Fruit fly (Drosophila melanogaster) whole organism, embryonic: ENCODE results near the gene CG6431.

Source experiments
- Atf3 ChIP-seq: fragments of 200-800 bp; sonication (Bioruptor generic); optimal IDR thresholded peaks from 3 replicates; lab custom pipeline; 2016; ENCODE audit warnings: missing biosample characterization, missing genetic modification characterization
- Awh ChIP-seq: fragments of 200-800 bp; sonication (Bioruptor generic); IDR thresholded peaks from 2 replicates; pipeline ENCODE4, ENCODE4 v1.3.6; 2022; ENCODE audit warnings: missing biosample characterization, missing genetic modification characterization
- Bdp1 ChIP-seq: fragments of 200-800 bp; sonication (Bioruptor generic); optimal IDR thresholded peaks from 3 replicates; lab custom pipeline; 2016; ENCODE audit warnings: missing biosample characterization, missing genetic modification characterization
- Bteb2 ChIP-seq: fragments of 200-800 bp; sonication (Bioruptor generic); optimal IDR thresholded peaks from 2 replicates; lab custom pipeline; 2016; ENCODE audit warnings: missing biosample characterization, missing genetic modification characterization
- CG11723 ChIP-seq: fragments of 200-800 bp; sonication (Bioruptor generic); optimal IDR thresholded peaks from 2 replicates; lab custom pipeline; 2017; ENCODE audit warnings: missing biosample characterization, mild to moderate bottlenecking, missing genetic modification characterization
- CG14860 ChIP-seq: fragments of 200-800 bp; sonication (Bioruptor generic); IDR thresholded peaks from 3 replicates; pipeline ENCODE4 v1.3.6; 2022; ENCODE audit warnings: missing biosample characterization, missing genetic modification characterization; ENCODE audit not compliant: partially characterized antibody
- CG15514 ChIP-seq: fragments of 200-800 bp; sonication (Bioruptor generic); optimal IDR thresholded peaks from 3 replicates; lab custom pipeline; 2017; ENCODE audit warnings: missing biosample characterization, missing genetic modification characterization, mild to moderate bottlenecking, moderate library complexity, missing genetic modification reagents
- CG17612 ChIP-seq: fragments of 200-800 bp; sonication (Bioruptor generic); IDR thresholded peaks from 2 replicates; pipeline ENCODE4 v1.3.6; 2022; ENCODE audit warnings: missing biosample characterization, missing genetic modification characterization
- CG18011 ChIP-seq: fragments of 200-800 bp; sonication (Bioruptor generic); optimal IDR thresholded peaks from 2 replicates; lab custom pipeline; 2017; ENCODE audit warnings: missing biosample characterization, missing genetic modification characterization, mild to moderate bottlenecking, moderate library complexity, missing genotype
- CG2875 ChIP-seq: fragments of 200-800 bp; sonication (Bioruptor generic); optimal IDR thresholded peaks from 2 replicates; lab custom pipeline; 2017; ENCODE audit warnings: missing biosample characterization, mild to moderate bottlenecking, missing genetic modification characterization, missing genetic modification reagents
- CG3281 ChIP-seq: fragments of 200-800 bp; sonication (Bioruptor generic); optimal IDR thresholded peaks from 3 replicates; lab custom pipeline; 2017; ENCODE audit warnings: missing biosample characterization, mild to moderate bottlenecking, missing genetic modification characterization
- CG4328 ChIP-seq: fragments of 200-800 bp; sonication (Bioruptor generic); optimal IDR thresholded peaks from 3 replicates; lab custom pipeline; 2017; ENCODE audit warnings: missing biosample characterization, missing genetic modification reagents, missing genetic modification characterization
- CG4360 ChIP-seq: fragments of 200-800 bp; sonication (Bioruptor generic); IDR thresholded peaks from 2 replicates; pipeline ENCODE4 v1.3.6; 2022; ENCODE audit warnings: missing biosample characterization, missing genetic modification characterization
- CG6654 ChIP-seq: fragments of 200-800 bp; sonication (Bioruptor generic); optimal IDR thresholded peaks from 2 replicates; lab custom pipeline; 2017; ENCODE audit warnings: missing biosample characterization, mild to moderate bottlenecking, missing genetic modification characterization
- CG7928 ChIP-seq: fragments of 200-800 bp; sonication (Bioruptor generic); optimal IDR thresholded peaks from 2 replicates; lab custom pipeline; 2017; ENCODE audit warnings: missing biosample characterization, mild to moderate bottlenecking, missing genetic modification characterization
- CG8290 ChIP-seq, 3 experiments: fragments of 200-800 bp; sonication (Bioruptor generic); optimal IDR thresholded peaks; 2 replicates each; lab custom pipeline; 2016 to 2019; ENCODE audit warnings: missing biosample characterization in 3 of 3, missing genetic modification characterization in 3 of 3, mild to moderate bottlenecking in 2 of 3, moderate library complexity in 1 of 3
- CG9876 ChIP-seq: fragments of 200-800 bp; sonication (Bioruptor generic); optimal IDR thresholded peaks from 2 replicates; lab custom pipeline; 2016; ENCODE audit warnings: missing biosample characterization, missing genetic modification characterization
- CTCF ChIP-seq: fragments of 200-800 bp; sonication (Bioruptor generic); optimal IDR thresholded peaks from 2 replicates; lab custom pipeline; 2017; ENCODE audit warnings: missing biosample characterization, mild to moderate bottlenecking, missing genetic modification characterization, moderate library complexity
- Dll ChIP-seq: fragments of 200-800 bp; sonication (Bioruptor generic); IDR thresholded peaks from 4 replicates; pipeline ENCODE4 v1.3.6; 2022; ENCODE audit warnings: missing biosample characterization, missing genetic modification characterization; ENCODE audit not compliant: partially characterized antibody
- Doc3 ChIP-seq: fragments of 200-800 bp; sonication (Bioruptor generic); IDR thresholded peaks from 3 replicates; pipeline ENCODE4 v1.3.6; 2022; ENCODE audit warnings: missing biosample characterization, missing genetic modification characterization; ENCODE audit not compliant: partially characterized antibody
- E2f2 ChIP-seq: fragments of 200-800 bp; sonication (Bioruptor generic); IDR thresholded peaks from 2 replicates; pipeline ENCODE4 v1.3.6; 2022; ENCODE audit warnings: missing biosample characterization, missing genetic modification characterization
- Ets97D ChIP-seq: fragments of 200-800 bp; sonication (Bioruptor generic); optimal IDR thresholded peaks from 3 replicates; lab custom pipeline; 2016; ENCODE audit warnings: missing biosample characterization, missing genetic modification characterization
- Med ChIP-seq: fragments of 200-800 bp; sonication (Bioruptor generic); peaks from one replicate; lab custom pipeline; 2016; ENCODE audit warnings: missing biosample characterization, missing genetic modification characterization, mild to moderate bottlenecking, inconsistent platforms, moderate library complexity
- Mrtf ChIP-seq: fragments of 200-800 bp; sonication (Bioruptor generic); IDR thresholded peaks from 3 replicates; pipeline ENCODE4 v1.3.6; 2022; ENCODE audit warnings: missing biosample characterization, missing genetic modification characterization
- Nf-YB ChIP-seq: fragments of 200-800 bp; sonication (Bioruptor generic); optimal IDR thresholded peaks from 3 replicates; lab custom pipeline; 2019; ENCODE audit warnings: missing biosample characterization, mild to moderate bottlenecking, missing genetic modification characterization, moderate library complexity
- Ravus ChIP-seq: fragments of 200-800 bp; sonication (Bioruptor generic); IDR thresholded peaks from 2 replicates; pipeline ENCODE4 v1.3.6; 2022; ENCODE audit warnings: missing biosample characterization, missing genetic modification characterization
- Scr ChIP-seq: fragments of 200-800 bp; sonication (Bioruptor generic); IDR thresholded peaks from 2 replicates; pipeline ENCODE4 v1.3.6; 2022; ENCODE audit warnings: missing biosample characterization, missing genetic modification characterization; ENCODE audit not compliant: partially characterized antibody
- Side ChIP-seq: fragments of 200-800 bp; sonication (Bioruptor generic); optimal IDR thresholded peaks from 2 replicates; lab custom pipeline; 2016; ENCODE audit warnings: missing biosample characterization, missing genetic modification characterization
- Sox100B ChIP-seq: fragments of 200-800 bp; sonication (Bioruptor generic); optimal IDR thresholded peaks from 3 replicates; lab custom pipeline; 2018; ENCODE audit warnings: missing biosample characterization, mild to moderate bottlenecking, missing genetic modification characterization
- ab ChIP-seq: fragments of 200-800 bp; sonication (Bioruptor generic); optimal IDR thresholded peaks from 2 replicates; lab custom pipeline; 2016; ENCODE audit warnings: missing biosample characterization, missing genetic modification characterization
- ac ChIP-seq: fragments of 200-800 bp; sonication (Bioruptor generic); optimal IDR thresholded peaks from 3 replicates; lab custom pipeline; 2017; ENCODE audit warnings: missing biosample characterization, mild to moderate bottlenecking, missing genetic modification characterization
- bab2 ChIP-seq: fragments of 200-800 bp; sonication (Bioruptor generic); optimal IDR thresholded peaks from 2 replicates; lab custom pipeline; 2016; ENCODE audit warnings: missing biosample characterization, missing genetic modification characterization
- bbx ChIP-seq: fragments of 200-800 bp; sonication (Bioruptor generic); IDR thresholded peaks from 2 replicates; pipeline ENCODE4 v1.3.6; 2022; ENCODE audit warnings: missing biosample characterization, missing genetic modification characterization; ENCODE audit not compliant: partially characterized antibody
- bigmax ChIP-seq: fragments of 200-800 bp; sonication (Bioruptor generic); optimal IDR thresholded peaks from 2 replicates; lab custom pipeline; 2018; ENCODE audit warnings: missing biosample characterization, mild to moderate bottlenecking, missing genetic modification characterization
- br ChIP-seq: fragments of >200 bp; optimal IDR thresholded peaks from 2 replicates; lab custom pipeline; 2017
- cato ChIP-seq: fragments of 200-800 bp; sonication (Bioruptor generic); optimal IDR thresholded peaks from 2 replicates; lab custom pipeline; 2016; ENCODE audit warnings: missing biosample characterization, missing genetic modification characterization, borderline replicate concordance
- corto ChIP-seq: fragments of 200-800 bp; sonication (Bioruptor generic); optimal IDR thresholded peaks from 2 replicates; lab custom pipeline; 2016; ENCODE audit warnings: missing biosample characterization, mild to moderate bottlenecking, missing genetic modification characterization, moderate library complexity
- danr ChIP-seq: fragments of 200-800 bp; sonication (Bioruptor generic); IDR thresholded peaks from 2 replicates; pipeline ENCODE4 v1.3.6; 2022; ENCODE audit warnings: missing biosample characterization, missing genetic modification characterization
- dm ChIP-seq: fragments of 200-800 bp; sonication (Bioruptor generic); optimal IDR thresholded peaks from 3 replicates; lab custom pipeline; 2016; ENCODE audit warnings: missing biosample characterization, missing genetic modification characterization
- eve ChIP-seq, 2 experiments: fragments of >200 bp; optimal IDR thresholded peaks; 2 replicates each; lab custom pipeline; 2017; ENCODE audit warnings: missing biosample characterization in 2 of 2, missing genetic modification characterization in 2 of 2
- her ChIP-seq: fragments of 200-800 bp; sonication (Bioruptor generic); optimal IDR thresholded peaks from 2 replicates; lab custom pipeline; 2016; ENCODE audit warnings: missing biosample characterization, missing genetic modification characterization
- inv ChIP-seq: fragments of 200-800 bp; sonication (Bioruptor generic); IDR thresholded peaks from 2 replicates; pipeline ENCODE4 v1.3.6; 2022; ENCODE audit warnings: missing biosample characterization, missing genetic modification characterization; ENCODE audit not compliant: partially characterized antibody
- mam ChIP-seq: fragments of 200-800 bp; sonication (Bioruptor generic); optimal IDR thresholded peaks from 3 replicates; lab custom pipeline; 2016; ENCODE audit warnings: missing biosample characterization, missing genetic modification characterization
- pho ChIP-seq: fragments of 200-800 bp; sonication (Bioruptor generic); optimal IDR thresholded peaks from 2 replicates; lab custom pipeline; 2016; ENCODE audit warnings: missing biosample characterization, missing genetic modification characterization
- phol ChIP-seq: fragments of 200-800 bp; sonication (Bioruptor generic); optimal IDR thresholded peaks from 3 replicates; lab custom pipeline; 2018; ENCODE audit warnings: missing biosample characterization, mild to moderate bottlenecking, missing genetic modification characterization, moderate library complexity
- sens-2 ChIP-seq: fragments of 200-800 bp; sonication (Bioruptor generic); IDR thresholded peaks from 2 replicates; pipeline ENCODE4 v1.3.6; 2022; ENCODE audit warnings: missing biosample characterization, missing genetic modification characterization
- sima ChIP-seq: fragments of 200-800 bp; sonication (Bioruptor generic); optimal IDR thresholded peaks from 2 replicates; lab custom pipeline; 2016; ENCODE audit warnings: missing biosample characterization, missing genetic modification characterization
- sna ChIP-seq: fragments of 200-800 bp; sonication (Bioruptor generic); IDR thresholded peaks from 2 replicates; pipeline ENCODE4 v1.3.6; 2022; ENCODE audit warnings: missing biosample characterization, missing genetic modification characterization; ENCODE audit not compliant: partially characterized antibody
- vfl ChIP-seq: fragments of 200-800 bp; sonication (Bioruptor generic); optimal IDR thresholded peaks from 2 replicates; lab custom pipeline; 2016; ENCODE audit warnings: missing biosample characterization, missing genetic modification characterization
- vnd ChIP-seq: fragments of 200-800 bp; sonication (Bioruptor generic); IDR thresholded peaks from 3 replicates; pipeline ENCODE4 v1.3.6; 2022; ENCODE audit warnings: missing biosample characterization, missing genetic modification characterization; ENCODE audit not compliant: partially characterized antibody
- zen2 ChIP-seq: fragments of 200-800 bp; sonication (Bioruptor generic); IDR thresholded peaks from 3 replicates; pipeline ENCODE4 v1.3.6; 2022; ENCODE audit warnings: missing biosample characterization, missing genetic modification characterization; ENCODE audit not compliant: partially characterized antibody

CG6431 gene

dm6 chr2L:10743714-10744113, 19.7 kb downstream of the CG6431 start, which contains the start of gene CG6729 (continued):
- no peak for TF ChIP-seq CG2875
- no peak for TF ChIP-seq her (GFP tag; lab: Kevin White, UChicago)
- no peak for TF ChIP-seq Med (GFP tag; lab: Kevin White, UChicago)
- no peak for TF ChIP-seq CG4328 (GFP tag; lab: Kevin White, UChicago)
- TF ChIP-seq Dll (GFP tag; lab: Robert Waterston, UW), result peak; percentile 79
- no peak for TF ChIP-seq dm (GFP tag; lab: Kevin White, UChicago)
- no peak for TF ChIP-seq bigmax
- no peak for TF ChIP-seq CTCF (GFP tag; lab: Kevin White, UChicago)
- peak; percentile 70 for TF ChIP-seq Scr (GFP tag; lab: Robert Waterston, UW)
- TF ChIP-seq Nf-YB (GFP tag; lab: Kevin White, UChicago), result no peak
- TF ChIP-seq br, result no peak
- TF ChIP-seq sima, result no peak
- no peak for TF ChIP-seq bab2
- TF ChIP-seq CG14860 (GFP tag; lab: Robert Waterston, UW), result peak; percentile 66
- no peak for TF ChIP-seq Side (GFP tag; lab: Kevin White, UChicago)
- no peak for TF ChIP-seq Sox100B (GFP tag; lab: Kevin White, UChicago)
- TF ChIP-seq Bteb2 (GFP tag; lab: Kevin White, UChicago), result no peak
- no peak for TF ChIP-seq danr (GFP tag; lab: Robert Waterston, UW)
- no peak for TF ChIP-seq CG3281 (GFP tag; lab: Kevin White, UChicago)
- TF ChIP-seq vnd (GFP tag; lab: Robert Waterston, UW), result peak; percentile 56; the same call in 2 of the 3 replicates
- TF ChIP-seq Bdp1 (GFP tag; lab: Kevin White, UChicago), result no peak
- TF ChIP-seq corto, result no peak
- TF ChIP-seq CG15514 (GFP tag; lab: Kevin White, UChicago), result peak; percentile 57
- TF ChIP-seq CG6654 (GFP tag; lab: Kevin White, UChicago), result no peak
- peak; percentile 29; the same call in 1 of the 2 replicates for TF ChIP-seq inv (GFP tag; lab: Robert Waterston, UW)
- TF ChIP-seq Doc3 (GFP tag; lab: Robert Waterston, UW), result peak; percentile 72; the same call in 2 of the 3 replicates
- no peak for TF ChIP-seq CG8290 (GFP tag; optimal IDR thresholded peaks at IDR 0.05; lab: Kevin White, UChicago)
- no peak for TF ChIP-seq CG8290 (tag; optimal IDR thresholded peaks at IDR 0.05; lab: Kevin White, UChicago)
- TF ChIP-seq CG4360, result no peak
- no peak for TF ChIP-seq Atf3 (GFP tag; lab: Kevin White, UChicago)
- no peak for TF ChIP-seq cato
- no peak for TF ChIP-seq vfl (GFP tag; lab: Kevin White, UChicago)
- no peak for TF ChIP-seq ac (GFP tag; lab: Kevin White, UChicago)
- peak; percentile 95 for TF ChIP-seq E2f2 (GFP tag; lab: Robert Waterston, UW)
- no peak for TF ChIP-seq pho
- TF ChIP-seq CG17612 (GFP tag; lab: Robert Waterston, UW), result no peak
- no peak for TF ChIP-seq CG9876 (GFP tag; lab: Kevin White, UChicago)
- TF ChIP-seq Mrtf (GFP tag; lab: Robert Waterston, UW), result no peak
- no peak for TF ChIP-seq sens-2 (GFP tag; lab: Robert Waterston, UW)
- no peak for TF ChIP-seq Ravus (GFP tag; lab: Robert Waterston, UW)
- TF ChIP-seq eve (GFP tag; optimal IDR thresholded peaks at IDR 0.05; lab: Kevin White, UChicago), result no peak
- TF ChIP-seq CG18011 (GFP tag; lab: Kevin White, UChicago), result no peak
- TF ChIP-seq zen2 (GFP tag; lab: Robert Waterston, UW), result no peak; the same call in 2 of the 3 replicates
- no peak for TF ChIP-seq Awh
- peak; percentile 51 for TF ChIP-seq phol (tag; lab: Kevin White, UChicago)
- TF ChIP-seq CG7928 (GFP tag; lab: Kevin White, UChicago), result no peak
- TF ChIP-seq mam (GFP tag; lab: Kevin White, UChicago), result no peak
- TF ChIP-seq CG11723 (GFP tag; lab: Kevin White, UChicago), result no peak
- TF ChIP-seq sna (GFP tag; lab: Robert Waterston, UW), result peak; percentile 57
- TF ChIP-seq bbx (GFP tag; lab: Robert Waterston, UW), result peak; percentile 68
- TF ChIP-seq Ets97D (GFP tag; lab: Kevin White, UChicago), result no peak
- TF ChIP-seq ab (GFP tag; lab: Kevin White, UChicago), result no peak
